Fruit fly (Drosophila melanogaster): ENCODE results near the gene CG44194.

DNA sequence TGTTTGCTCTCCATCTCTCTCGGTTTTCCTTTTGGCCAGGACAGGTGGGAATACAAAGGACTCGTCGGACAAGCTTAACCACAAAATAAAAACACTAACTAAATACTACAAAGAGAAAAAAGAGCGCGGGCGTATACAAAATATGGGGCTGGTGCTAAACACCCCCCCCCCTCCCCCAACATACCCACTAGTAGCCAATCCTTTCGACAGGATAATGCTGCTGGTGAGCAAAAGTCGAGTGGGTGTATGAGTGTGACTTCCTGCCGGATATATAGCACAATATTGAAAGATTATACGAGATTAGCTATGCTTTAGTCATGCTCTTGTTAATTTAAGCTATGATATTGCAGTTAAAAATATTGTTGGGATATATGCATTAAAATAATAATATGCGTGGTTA is 22.3 kb downstream of the CG44194 start:
- no peak for TF ChIP-seq ttk (optimal IDR thresholded peaks at IDR 0.05)
- TF ChIP-seq psq (optimal IDR thresholded peaks at IDR 0.05) = no peak
- no peak for TF ChIP-seq Sin3A (optimal IDR thresholded peaks at IDR 0.05)

Data from Kc167 (cell line).